Fruit fly (Drosophila melanogaster): ENCODE data around the gene CG3191.

Gene CG3191

DNA sequence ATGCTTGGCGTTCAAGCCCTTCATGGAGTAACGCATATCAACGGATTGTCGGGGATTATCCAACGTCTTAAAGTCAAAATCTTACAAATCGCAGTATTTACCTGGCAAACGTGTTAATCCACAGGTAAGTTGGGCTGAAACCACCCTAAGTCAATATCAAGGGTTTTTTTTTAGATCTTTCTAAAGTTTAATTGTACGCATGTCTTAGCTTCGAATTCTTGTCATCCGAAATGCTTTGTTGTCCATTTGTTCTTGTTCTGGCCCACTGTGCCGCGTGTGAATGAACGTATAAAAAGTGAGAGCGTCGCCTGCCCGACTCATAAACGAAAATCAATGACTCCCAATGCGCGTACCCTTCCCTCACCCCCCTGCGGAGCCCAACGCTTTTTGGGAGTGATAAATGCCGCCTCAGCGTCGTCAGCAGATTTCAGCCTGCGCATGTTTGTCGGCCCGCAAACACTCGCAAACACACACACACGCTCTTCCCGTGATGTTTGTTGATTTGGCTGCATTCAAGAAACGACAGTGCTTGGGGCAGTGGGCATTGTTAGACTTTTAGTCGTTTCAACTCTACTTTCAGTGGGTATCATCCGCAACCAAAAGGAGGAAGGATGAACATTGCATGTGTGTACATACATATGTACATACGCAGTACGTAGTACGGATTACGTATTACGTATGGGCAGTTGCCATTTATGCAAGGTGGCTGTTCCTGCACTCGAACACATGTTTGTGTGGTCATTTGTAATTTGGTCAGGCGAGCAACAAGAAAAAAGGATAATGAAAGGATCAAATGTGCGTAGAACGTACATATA is 44.6 kb upstream of the CG3191 start (continued):
- peak; percentile 85 for TF ChIP-seq CG5180 (GFP tag; optimal IDR thresholded peaks at IDR 0.05)
- peak; percentile 70 for TF ChIP-seq emc (GFP tag; optimal IDR thresholded peaks at IDR 0.05)
- TF ChIP-seq Dip2 (GFP tag; IDR thresholded peaks at IDR 0.05), result peak; percentile 44; the same call in 1 of the 2 replicates
- TF ChIP-seq CG31365 (tag; optimal IDR thresholded peaks at IDR 0.05), result peak; percentile 74
- peak; percentile 89 for TF ChIP-seq CG13296 (GFP tag; optimal IDR thresholded peaks at IDR 0.05)
- peak; percentile 90 for TF ChIP-seq lmd (GFP tag; IDR thresholded peaks at IDR 0.05)
- peak; percentile 83 for TF ChIP-seq scrt (GFP tag; optimal IDR thresholded peaks at IDR 0.05)
- TF ChIP-seq Scr (GFP tag; IDR thresholded peaks at IDR 0.05; ENCODE audit: partially characterized antibody), result no peak
- peak; percentile 77 for TF ChIP-seq klu (GFP tag; IDR thresholded peaks at IDR 0.05)
- TF ChIP-seq Gsc (GFP tag; IDR thresholded peaks at IDR 0.05), result no peak; the same call in 1 of the 2 replicates
- TF ChIP-seq wor (GFP tag; IDR thresholded peaks at IDR 0.05), result peak; percentile 82
- peak; percentile 83 for TF ChIP-seq Nf-YB (GFP tag; optimal IDR thresholded peaks at IDR 0.05)
- peak; percentile 91 for TF ChIP-seq CG1602 (GFP tag; optimal IDR thresholded peaks at IDR 0.05)
- peak; percentile 84 for TF ChIP-seq croc (GFP tag; conservative IDR thresholded peaks at IDR 0.05)
- peak; percentile 77 for TF ChIP-seq YL-1 (GFP tag; optimal IDR thresholded peaks at IDR 0.05)
- no peak for TF ChIP-seq sim (GFP tag; IDR thresholded peaks at IDR 0.05)
- peak; percentile 51; the same call in 1 of the 2 replicates for TF ChIP-seq CG11696 (GFP tag; IDR thresholded peaks at IDR 0.05)
- TF ChIP-seq bbx (GFP tag; IDR thresholded peaks at IDR 0.05; ENCODE audit: partially characterized antibody), result no peak
- peak in 1 of 3 experiments; percentile 97 for TF ChIP-seq lola (GFP tag; optimal IDR thresholded peaks at IDR 0.05)
- TF ChIP-seq Hand (GFP tag; optimal IDR thresholded peaks at IDR 0.05), result peak; percentile 92
- peak; percentile 65 for TF ChIP-seq CG3995 (GFP tag; optimal IDR thresholded peaks at IDR 0.05)
- peak; percentile 84 for TF ChIP-seq oc (tag; optimal IDR thresholded peaks at IDR 0.05)
- peak; percentile 78 for TF ChIP-seq CG30020 (tag; optimal IDR thresholded peaks at IDR 0.05)
- peak; percentile 89 for TF ChIP-seq p53 (GFP tag; optimal IDR thresholded peaks at IDR 0.05)
- TF ChIP-seq CG32767 (GFP tag; IDR thresholded peaks at IDR 0.05), result peak; percentile 71
- TF ChIP-seq CG3726 (GFP tag; IDR thresholded peaks at IDR 0.05), result no peak; the same call in 2 of the 3 replicates
- TF ChIP-seq CG7839 (tag; optimal IDR thresholded peaks at IDR 0.05), result peak; percentile 95
- TF ChIP-seq ttk (GFP tag; IDR thresholded peaks at IDR 0.05), result peak; percentile 64
- TF ChIP-seq CG3163 (GFP tag; optimal IDR thresholded peaks at IDR 0.05), result peak; percentile 91
- peak; percentile 48 for TF ChIP-seq Ravus (GFP tag; IDR thresholded peaks at IDR 0.05)
- TF ChIP-seq CG3407 (GFP tag; optimal IDR thresholded peaks at IDR 0.05), result peak; percentile 86
- TF ChIP-seq ap (GFP tag; IDR thresholded peaks at IDR 0.05), result peak; percentile 37; the same call in 1 of the 2 replicates
- TF ChIP-seq CG7745 (tag; optimal IDR thresholded peaks at IDR 0.05), result no peak
- peak; percentile 94 for TF ChIP-seq CG2712 (tag; optimal IDR thresholded peaks at IDR 0.05)
- TF ChIP-seq CG1832 (GFP tag; optimal IDR thresholded peaks at IDR 0.05), result no peak
- TF ChIP-seq CG12391 (tag; optimal IDR thresholded peaks at IDR 0.05), result peak; percentile 91
- TF ChIP-seq CG14667 (GFP tag; IDR thresholded peaks at IDR 0.05), result peak; percentile 71
- no peak; the same call in 1 of the 2 replicates for TF ChIP-seq nerfin-2 (GFP tag; IDR thresholded peaks at IDR 0.05; ENCODE audit: partially characterized antibody)
- TF ChIP-seq lov (optimal IDR thresholded peaks at IDR 0.05), result no peak
- 0 out of 3 replicates have a peak, but pooled peaks have one; percentile 56 for TF ChIP-seq lov (GFP tag; IDR thresholded peaks at IDR 0.05)
- no peak for TF ChIP-seq ash1 (GFP tag; optimal IDR thresholded peaks at IDR 0.05)
- TF ChIP-seq Ptx1 (GFP tag; IDR thresholded peaks at IDR 0.05), result peak; percentile 88
- TF ChIP-seq Max (GFP tag; optimal IDR thresholded peaks at IDR 0.05), result peak; percentile 92
- TF ChIP-seq seq (GFP tag; IDR thresholded peaks at IDR 0.05), result peak; percentile 86
- TF ChIP-seq CG10979 (tag; optimal IDR thresholded peaks at IDR 0.05), result peak; percentile 96
- TF ChIP-seq pfk (GFP tag; optimal IDR thresholded peaks at IDR 0.05), result no peak
- TF ChIP-seq odd (GFP tag; optimal IDR thresholded peaks at IDR 0.05), result peak; percentile 94
- no peak for TF ChIP-seq Sin3A (optimal IDR thresholded peaks at IDR 0.05)
- no peak for TF ChIP-seq ato (GFP tag; IDR thresholded peaks at IDR 0.05; ENCODE audit: partially characterized antibody)

All from whole organism, embryonic.